Worm (Caenorhabditis elegans): ENCODE data around the gene chd-3.

The chd-3 gene

ce11 chrX:12852575-12852974, at the start of gene chd-3:
Gene chd-3, minus strand, starts transcription at chrX:12852601.
- TF ChIP-seq klf-2 (GFP tag; conservative IDR thresholded peaks at IDR 0.05) (no peak), ztf-29 (GFP tag; IDR thresholded peaks at IDR 0.05) (no peak), ref-1 (GFP tag; conservative IDR thresholded peaks at IDR 0.05) (no peak), flt-1 (GFP tag; IDR thresholded peaks at IDR 0.05) (no peak), ztf-23 (GFP tag; IDR thresholded peaks at IDR 0.05) (no peak), cog-1 (tag; optimal IDR thresholded peaks at IDR 0.05) (no peak), med-1 (GFP tag; optimal IDR thresholded peaks at IDR 0.05; ENCODE audit: insufficient read depth) (no peak), T22C8.4 (GFP tag; IDR thresholded peaks at IDR 0.05) (no peak), tab-1 (GFP tag; IDR thresholded peaks at IDR 0.05) (no peak)

- TF ChIP-seq ref-1 (GFP tag; conservative IDR thresholded peaks at IDR 0.05) (no peak), klf-2 (GFP tag; conservative IDR thresholded peaks at IDR 0.05) (no peak), tab-1 (GFP tag; IDR thresholded peaks at IDR 0.05) (no peak), cog-1 (tag; optimal IDR thresholded peaks at IDR 0.05) (no peak), T22C8.4 (GFP tag; IDR thresholded peaks at IDR 0.05) (no peak), ztf-29 (GFP tag; IDR thresholded peaks at IDR 0.05) (no peak), med-1 (GFP tag; optimal IDR thresholded peaks at IDR 0.05; ENCODE audit: insufficient read depth) (no peak), flt-1 (GFP tag; IDR thresholded peaks at IDR 0.05) (no peak)
These were observed 46.9 kb upstream of the chd-3 start for ce11 chrX:12899140-12899888.

ce11 chrX:12889837-12890449, 37.5 kb upstream of the chd-3 start:
- TF ChIP-seq ztf-23 (GFP tag; IDR thresholded peaks at IDR 0.05) (peak; percentile 86), cog-1 (tag; optimal IDR thresholded peaks at IDR 0.05) (peak; percentile 68), T22C8.4 (GFP tag; IDR thresholded peaks at IDR 0.05) (peak; percentile 70), ztf-29 (GFP tag; IDR thresholded peaks at IDR 0.05) (peak; percentile 68; the same call in 1 of the 2 replicates), med-1 (GFP tag; optimal IDR thresholded peaks at IDR 0.05; ENCODE audit: insufficient read depth) (peak; percentile 14), tab-1 (GFP tag; IDR thresholded peaks at IDR 0.05) (peak; percentile 89), klf-2 (GFP tag; conservative IDR thresholded peaks at IDR 0.05) (peak; percentile 61; the same call in 1 of the 2 replicates), flt-1 (GFP tag; IDR thresholded peaks at IDR 0.05) (peak; percentile 90), ref-1 (GFP tag; conservative IDR thresholded peaks at IDR 0.05) (peak; percentile 81)

- no peak for TF ChIP-seq tab-1 (GFP tag; IDR thresholded peaks at IDR 0.05)
- no peak for TF ChIP-seq ref-1 (GFP tag; conservative IDR thresholded peaks at IDR 0.05)
- TF ChIP-seq T22C8.4 (GFP tag; IDR thresholded peaks at IDR 0.05), result no peak
- TF ChIP-seq med-1 (GFP tag; optimal IDR thresholded peaks at IDR 0.05; ENCODE audit: insufficient read depth), result no peak
- no peak for TF ChIP-seq cog-1 (tag; optimal IDR thresholded peaks at IDR 0.05)
- TF ChIP-seq klf-2 (GFP tag; conservative IDR thresholded peaks at IDR 0.05), result no peak
- no peak for TF ChIP-seq ztf-23 (GFP tag; IDR thresholded peaks at IDR 0.05)
- TF ChIP-seq ztf-29 (GFP tag; IDR thresholded peaks at IDR 0.05), result no peak
- no peak for TF ChIP-seq flt-1 (GFP tag; IDR thresholded peaks at IDR 0.05)
These were observed 32.5 kb upstream of the chd-3 start, which contains the start of gene gpc-1 for ce11 chrX:12884873-12885272. Gene gpc-1, minus strand, starts transcription at chrX:12884989.

ce11 chrX:12881174-12881573, 28.8 kb upstream of the chd-3 start:
- no peak for TF ChIP-seq klf-2 (GFP tag; conservative IDR thresholded peaks at IDR 0.05)
- no peak for TF ChIP-seq flt-1 (GFP tag; IDR thresholded peaks at IDR 0.05)
- TF ChIP-seq tab-1 (GFP tag; IDR thresholded peaks at IDR 0.05), result no peak
- TF ChIP-seq T22C8.4 (GFP tag; IDR thresholded peaks at IDR 0.05), result no peak
- no peak for TF ChIP-seq ztf-23 (GFP tag; IDR thresholded peaks at IDR 0.05)
- TF ChIP-seq cog-1 (tag; optimal IDR thresholded peaks at IDR 0.05), result no peak
- TF ChIP-seq ref-1 (GFP tag; conservative IDR thresholded peaks at IDR 0.05), result no peak
- no peak for TF ChIP-seq ztf-29 (GFP tag; IDR thresholded peaks at IDR 0.05)
- TF ChIP-seq med-1 (GFP tag; optimal IDR thresholded peaks at IDR 0.05; ENCODE audit: insufficient read depth), result no peak

ce11 chrX:12877930-12878329, 25.5 kb upstream of the chd-3 start:
- TF ChIP-seq ztf-23 (GFP tag; IDR thresholded peaks at IDR 0.05) (no peak), med-1 (GFP tag; optimal IDR thresholded peaks at IDR 0.05; ENCODE audit: insufficient read depth) (no peak), ref-1 (GFP tag; conservative IDR thresholded peaks at IDR 0.05) (no peak), tab-1 (GFP tag; IDR thresholded peaks at IDR 0.05) (no peak)

- TF ChIP-seq ref-1 (GFP tag; conservative IDR thresholded peaks at IDR 0.05) (no peak), cog-1 (tag; optimal IDR thresholded peaks at IDR 0.05) (peak; percentile 4)
These were observed 24.6 kb upstream of the chd-3 start, which contains the start of gene bcat-1 for ce11 chrX:12876795-12877530. Gene bcat-1, plus strand, starts transcription at chrX:12877480.

- TF ChIP-seq cog-1 (tag; optimal IDR thresholded peaks at IDR 0.05) (no peak), ztf-29 (GFP tag; IDR thresholded peaks at IDR 0.05) (no peak), ztf-23 (GFP tag; IDR thresholded peaks at IDR 0.05) (no peak), flt-1 (GFP tag; IDR thresholded peaks at IDR 0.05) (no peak), ref-1 (GFP tag; conservative IDR thresholded peaks at IDR 0.05) (no peak), klf-2 (GFP tag; conservative IDR thresholded peaks at IDR 0.05) (no peak), tab-1 (GFP tag; IDR thresholded peaks at IDR 0.05) (no peak), med-1 (GFP tag; optimal IDR thresholded peaks at IDR 0.05; ENCODE audit: insufficient read depth) (no peak), T22C8.4 (GFP tag; IDR thresholded peaks at IDR 0.05) (no peak)
These were observed 23.2 kb upstream of the chd-3 start for ce11 chrX:12875649-12876048.

- TF ChIP-seq cog-1 (tag; optimal IDR thresholded peaks at IDR 0.05) (no peak), ztf-29 (GFP tag; IDR thresholded peaks at IDR 0.05) (no peak), T22C8.4 (GFP tag; IDR thresholded peaks at IDR 0.05) (no peak), tab-1 (GFP tag; IDR thresholded peaks at IDR 0.05) (no peak), klf-2 (GFP tag; conservative IDR thresholded peaks at IDR 0.05) (no peak), flt-1 (GFP tag; IDR thresholded peaks at IDR 0.05) (no peak), ref-1 (GFP tag; conservative IDR thresholded peaks at IDR 0.05) (no peak), ztf-23 (GFP tag; IDR thresholded peaks at IDR 0.05) (no peak), med-1 (GFP tag; optimal IDR thresholded peaks at IDR 0.05; ENCODE audit: insufficient read depth) (no peak)
These were observed 22.5 kb upstream of the chd-3 start for ce11 chrX:12874798-12875342.

Data from whole organism, midembryonic.